Fruit fly (Drosophila melanogaster) whole organism, embryonic: ENCODE data around the gene CG3224.

ENCODE experiments used
- Asciz ChIP-seq: fragments of 200-800 bp; sonication (Bioruptor generic); optimal IDR thresholded peaks from 2 replicates; lab custom pipeline; 2017; ENCODE audit warnings: missing biosample characterization, mild to moderate bottlenecking, missing genetic modification characterization, missing genetic modification reagents
- Awh ChIP-seq: fragments of 200-800 bp; sonication (Bioruptor generic); IDR thresholded peaks from 2 replicates; pipeline ENCODE4, ENCODE4 v1.3.6; 2022; ENCODE audit warnings: missing biosample characterization, missing genetic modification characterization
- CG1024 ChIP-seq: fragments of 200-800 bp; sonication (Bioruptor generic); IDR thresholded peaks from 2 replicates; pipeline ENCODE4 v1.3.6; 2022; ENCODE audit warnings: missing biosample characterization, missing genetic modification characterization
- CG12155 ChIP-seq: fragments of 200-800 bp; sonication (Bioruptor generic); optimal IDR thresholded peaks from 3 replicates; lab custom pipeline; 2016; ENCODE audit warnings: missing biosample characterization, missing genetic modification characterization
- CG1233 ChIP-seq: fragments of 200-800 bp; sonication (Bioruptor generic); optimal IDR thresholded peaks from 4 replicates; lab custom pipeline; 2018; ENCODE audit warnings: missing biosample characterization, mild to moderate bottlenecking, missing genetic modification characterization
- CG12659 ChIP-seq: fragments of 200-800 bp; sonication (Bioruptor generic); optimal IDR thresholded peaks from 3 replicates; lab custom pipeline; 2017; ENCODE audit warnings: mild to moderate bottlenecking, missing biosample characterization, missing genetic modification reagents, missing genetic modification characterization
- CG12769 ChIP-seq: fragments of 200-800 bp; sonication (Bioruptor generic); optimal IDR thresholded peaks from 2 replicates; lab custom pipeline; 2019; ENCODE audit warnings: missing biosample characterization, mild to moderate bottlenecking, missing genetic modification characterization, moderate library complexity
- CG17612 ChIP-seq: fragments of 200-800 bp; sonication (Bioruptor generic); IDR thresholded peaks from 2 replicates; pipeline ENCODE4 v1.3.6; 2022; ENCODE audit warnings: missing biosample characterization, missing genetic modification characterization
- CG2678 ChIP-seq: fragments of 200-800 bp; sonication (Bioruptor generic); optimal IDR thresholded peaks from 3 replicates; lab custom pipeline; 2019; ENCODE audit warnings: missing biosample characterization, mild to moderate bottlenecking, missing genetic modification characterization, moderate library complexity
- CG33213 ChIP-seq: fragments of 200-800 bp; sonication (Bioruptor generic); optimal IDR thresholded peaks from 3 replicates; lab custom pipeline; 2016; ENCODE audit warnings: missing biosample characterization, missing genetic modification characterization
- CG34224 ChIP-seq: fragments of 200-800 bp; sonication (Bioruptor generic); IDR thresholded peaks from 3 replicates; pipeline ENCODE4 v1.3.6; 2022; ENCODE audit warnings: missing biosample characterization, missing genetic modification characterization; ENCODE audit not compliant: partially characterized antibody
- CG42726 ChIP-seq: fragments of 200-800 bp; sonication (Bioruptor generic); IDR thresholded peaks from 2 replicates; pipeline ENCODE4 v1.3.6; 2022; ENCODE audit warnings: missing biosample characterization, missing genetic modification characterization; ENCODE audit not compliant: partially characterized antibody
- CG4328 ChIP-seq: fragments of 200-800 bp; sonication (Bioruptor generic); optimal IDR thresholded peaks from 3 replicates; lab custom pipeline; 2017; ENCODE audit warnings: missing biosample characterization, missing genetic modification reagents, missing genetic modification characterization
- CG4707 ChIP-seq: fragments of 200-800 bp; sonication (Bioruptor generic); optimal IDR thresholded peaks from 2 replicates; lab custom pipeline; 2018; ENCODE audit warnings: missing biosample characterization, mild to moderate bottlenecking, missing genetic modification characterization, moderate library complexity
- CG6254 ChIP-seq: fragments of 200-800 bp; sonication (Bioruptor generic); optimal IDR thresholded peaks from 3 replicates; lab custom pipeline; 2017; ENCODE audit warnings: mild to moderate bottlenecking, missing biosample characterization, missing genetic modification reagents, missing genetic modification characterization
- CG7987 ChIP-seq: fragments of 200-800 bp; sonication (Bioruptor generic); optimal IDR thresholded peaks from 2 replicates; lab custom pipeline; 2018; ENCODE audit warnings: missing biosample characterization, mild to moderate bottlenecking, missing genetic modification characterization, moderate library complexity
- CG8281 ChIP-seq: fragments of 200-800 bp; sonication (Bioruptor generic); optimal IDR thresholded peaks from 2 replicates; lab custom pipeline; 2018; ENCODE audit warnings: missing biosample characterization, mild to moderate bottlenecking, missing genetic modification characterization, moderate library complexity
- CG9215 ChIP-seq: fragments of 200-800 bp; sonication (Bioruptor generic); IDR thresholded peaks from 2 replicates; pipeline ENCODE4 v1.3.6; 2022; ENCODE audit warnings: missing biosample characterization, missing genetic modification characterization
- CG9876 ChIP-seq: fragments of 200-800 bp; sonication (Bioruptor generic); optimal IDR thresholded peaks from 2 replicates; lab custom pipeline; 2016; ENCODE audit warnings: missing biosample characterization, missing genetic modification characterization
- CoRest ChIP-seq: fragments of 200-800 bp; sonication (Bioruptor generic); optimal IDR thresholded peaks from 3 replicates; lab custom pipeline; 2018; ENCODE audit warnings: missing biosample characterization, mild to moderate bottlenecking, missing genetic modification characterization, moderate library complexity
- Dll ChIP-seq: fragments of 200-800 bp; sonication (Bioruptor generic); IDR thresholded peaks from 4 replicates; pipeline ENCODE4 v1.3.6; 2022; ENCODE audit warnings: missing biosample characterization, missing genetic modification characterization; ENCODE audit not compliant: partially characterized antibody
- HLH54F ChIP-seq: fragments of 200-800 bp; sonication (Bioruptor generic); optimal IDR thresholded peaks from 3 replicates; lab custom pipeline; 2016; ENCODE audit warnings: missing biosample characterization, missing genetic modification characterization
- Hr78 ChIP-seq, 2 experiments: fragments of 200-800 bp in 1 of 2; fragments of >200 bp in 1 of 2; sonication (Bioruptor generic) in 1 of 2; optimal IDR thresholded peaks; 2 replicates each; lab custom pipeline; 2017 to 2019; ENCODE audit warnings: missing biosample characterization in 2 of 2, missing genetic modification characterization in 2 of 2, mild to moderate bottlenecking in 1 of 2, moderate library complexity in 1 of 2
- Lim3 ChIP-seq: fragments of 200-800 bp; sonication (Bioruptor generic); IDR thresholded peaks from 2 replicates; pipeline ENCODE4 v1.3.6; 2022; ENCODE audit warnings: missing biosample characterization, missing genetic modification characterization
- Nf-YA ChIP-seq: fragments of 200-800 bp; sonication (Bioruptor generic); IDR thresholded peaks from 2 replicates; pipeline ENCODE4 v1.3.6; 2022; ENCODE audit warnings: missing biosample characterization, missing genetic modification characterization
- Poxn ChIP-seq: fragments of 200-800 bp; sonication (Bioruptor generic); IDR thresholded peaks from 2 replicates; pipeline ENCODE4 v1.3.6; 2022; ENCODE audit warnings: missing biosample characterization, missing genetic modification characterization
- ab ChIP-seq: fragments of 200-800 bp; sonication (Bioruptor generic); optimal IDR thresholded peaks from 2 replicates; lab custom pipeline; 2016; ENCODE audit warnings: missing biosample characterization, missing genetic modification characterization
- chinmo ChIP-seq: fragments of 200-800 bp; sonication (Bioruptor generic); IDR thresholded peaks from 4 replicates; pipeline ENCODE4 v1.3.6; 2022; ENCODE audit warnings: missing biosample characterization, missing genetic modification characterization; ENCODE audit not compliant: partially characterized antibody
- crol ChIP-seq: fragments of 200-800 bp; sonication (Bioruptor generic); IDR thresholded peaks from 2 replicates; pipeline ENCODE4 v1.3.6; 2022; ENCODE audit warnings: missing biosample characterization, missing genetic modification characterization
- dmrt11E ChIP-seq: fragments of 200-800 bp; sonication (Bioruptor generic); optimal IDR thresholded peaks from 3 replicates; lab custom pipeline; 2018; ENCODE audit warnings: missing biosample characterization, mild to moderate bottlenecking, missing genetic modification characterization, moderate library complexity
- dmrt99B ChIP-seq: fragments of 200-800 bp; sonication (Bioruptor generic); optimal IDR thresholded peaks from 2 replicates; lab custom pipeline; 2018; ENCODE audit warnings: missing biosample characterization, mild to moderate bottlenecking, missing genetic modification characterization, moderate library complexity
- exex ChIP-seq: fragments of 200-800 bp; sonication (Bioruptor generic); optimal IDR thresholded peaks from 4 replicates; lab custom pipeline; 2018; ENCODE audit warnings: missing biosample characterization, mild to moderate bottlenecking, missing genetic modification characterization, moderate library complexity
- fru ChIP-seq: fragments of >200 bp; optimal IDR thresholded peaks from 2 replicates; lab custom pipeline; 2017
- gce ChIP-seq: fragments of 200-800 bp; sonication (Bioruptor generic); IDR thresholded peaks from 3 replicates; pipeline ENCODE4 v1.3.6; 2022; ENCODE audit warnings: missing biosample characterization, missing genetic modification characterization
- grau ChIP-seq: fragments of 200-800 bp; optimal IDR thresholded peaks from 3 replicates; lab custom pipeline; 2019; ENCODE audit warnings: missing biosample characterization, mild to moderate bottlenecking, missing genetic modification characterization, moderate library complexity
- ham ChIP-seq: fragments of 200-800 bp; sonication (Bioruptor generic); IDR thresholded peaks from 2 replicates; pipeline ENCODE4 v1.3.6; 2022; ENCODE audit warnings: missing biosample characterization, missing genetic modification characterization
- insv ChIP-seq, 2 experiments: fragments of 200-800 bp; sonication (Bioruptor generic); optimal IDR thresholded peaks; 3 replicates each; lab custom pipeline; 2016 to 2018; ENCODE audit warnings: missing biosample characterization in 2 of 2, missing genetic modification characterization in 2 of 2
- lab ChIP-seq: fragments of 200-800 bp; sonication (Bioruptor generic); optimal IDR thresholded peaks from 3 replicates; lab custom pipeline; 2017; ENCODE audit warnings: missing biosample characterization, missing genetic modification characterization, mild to moderate bottlenecking, moderate library complexity, missing genetic modification reagents
- mld ChIP-seq: fragments of 200-800 bp; sonication (Bioruptor generic); IDR thresholded peaks from 3 replicates; pipeline ENCODE4 v1.3.6; 2022; ENCODE audit warnings: missing biosample characterization, missing genetic modification characterization; ENCODE audit not compliant: partially characterized antibody
- pb ChIP-seq: fragments of 200-800 bp; sonication (Bioruptor generic); optimal IDR thresholded peaks from 3 replicates; lab custom pipeline; 2016; ENCODE audit warnings: missing biosample characterization, missing genetic modification characterization
- pho ChIP-seq: fragments of 200-800 bp; sonication (Bioruptor generic); optimal IDR thresholded peaks from 2 replicates; lab custom pipeline; 2016; ENCODE audit warnings: missing biosample characterization, missing genetic modification characterization
- pros ChIP-seq: fragments of 200-800 bp; sonication (Bioruptor generic); optimal IDR thresholded peaks from 3 replicates; lab custom pipeline; 2019; ENCODE audit warnings: missing biosample characterization, mild to moderate bottlenecking, missing genetic modification characterization, moderate library complexity
- sima ChIP-seq: fragments of 200-800 bp; sonication (Bioruptor generic); optimal IDR thresholded peaks from 2 replicates; lab custom pipeline; 2016; ENCODE audit warnings: missing biosample characterization, missing genetic modification characterization
- sr ChIP-seq: fragments of 200-800 bp; sonication (Bioruptor generic); IDR thresholded peaks from 3 replicates; pipeline ENCODE4 v1.3.6; 2022; ENCODE audit warnings: missing biosample characterization, missing genetic modification characterization
- tin ChIP-seq: fragments of 200-800 bp; sonication (Bioruptor generic); optimal IDR thresholded peaks from 3 replicates; lab custom pipeline; 2016; ENCODE audit warnings: missing biosample characterization, missing genetic modification characterization
- trem ChIP-seq: fragments of 200-800 bp; optimal IDR thresholded peaks from 3 replicates; lab custom pipeline; 2019; ENCODE audit warnings: missing biosample characterization, mild to moderate bottlenecking, missing genetic modification characterization, moderate library complexity
- tup ChIP-seq: fragments of 200-800 bp; sonication (Bioruptor generic); optimal IDR thresholded peaks from 2 replicates; lab custom pipeline; 2016; ENCODE audit warnings: missing biosample characterization, mild to moderate bottlenecking, missing genetic modification characterization, moderate library complexity
- vvl ChIP-seq: fragments of 200-800 bp; sonication (Bioruptor generic); IDR thresholded peaks from 2 replicates; pipeline ENCODE4 v1.3.6; 2022; ENCODE audit warnings: missing biosample characterization, missing genetic modification characterization

Gene CG3224

dm6 chrX:6617372-6617771, 43.9 kb downstream of the CG3224 start (continued):
- TF ChIP-seq dmrt11E (peak; percentile 4), Asciz (GFP tag; lab: Kevin White, UChicago) (no peak)
- TF ChIP-seq, all 482 proteins: peak for 8

DNA sequence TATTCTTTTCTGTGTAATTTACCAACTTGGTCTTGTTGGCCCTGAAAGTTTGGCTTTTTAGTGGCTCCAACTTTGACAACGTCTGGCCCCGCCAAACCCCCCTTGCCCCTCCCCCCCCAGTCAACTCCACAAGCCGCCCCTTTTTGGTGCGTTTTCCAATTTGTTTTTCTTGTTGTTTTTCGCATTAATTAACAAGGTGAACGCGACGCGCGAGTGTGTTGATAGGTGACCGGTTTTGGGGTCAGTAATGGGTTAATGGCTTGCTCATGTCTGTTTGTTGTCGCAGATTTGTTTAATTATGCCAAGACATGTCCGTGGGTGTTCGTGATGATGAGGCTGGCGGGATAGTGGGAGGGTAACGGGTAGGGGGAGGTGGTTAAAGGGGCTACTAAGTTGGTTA, 44.5 kb downstream of the CG3224 start:
- TF ChIP-seq crol (GFP tag; lab: Robert Waterston, UW): peak; percentile 77
- no peak for TF ChIP-seq CG6254 (GFP tag; lab: Kevin White, UChicago)
- TF ChIP-seq CG12659: no peak
- TF ChIP-seq chinmo (GFP tag; lab: Robert Waterston, UW): peak; percentile 77; the same call in 3 of the 4 replicates
- peak; percentile 63 for TF ChIP-seq Awh (GFP tag; lab: Robert Waterston, UW)
- peak; percentile 10 for TF ChIP-seq CG12769 (tag; lab: Kevin White, UChicago)
- no peak for TF ChIP-seq Nf-YA
- no peak for TF ChIP-seq CG42726 (GFP tag; lab: Robert Waterston, UW)
- TF ChIP-seq Hr78 (GFP tag; optimal IDR thresholded peaks at IDR 0.05; lab: Kevin White, UChicago): peak in 1 of 2 experiments; percentile 70
- TF ChIP-seq ham: no peak
- peak; percentile 40; the same call in 1 of the 2 replicates for TF ChIP-seq vvl (GFP tag; lab: Robert Waterston, UW)
- TF ChIP-seq sr (GFP tag; lab: Robert Waterston, UW): 0 out of 3 replicates have a peak, but pooled peaks have one; percentile 31

DNA sequence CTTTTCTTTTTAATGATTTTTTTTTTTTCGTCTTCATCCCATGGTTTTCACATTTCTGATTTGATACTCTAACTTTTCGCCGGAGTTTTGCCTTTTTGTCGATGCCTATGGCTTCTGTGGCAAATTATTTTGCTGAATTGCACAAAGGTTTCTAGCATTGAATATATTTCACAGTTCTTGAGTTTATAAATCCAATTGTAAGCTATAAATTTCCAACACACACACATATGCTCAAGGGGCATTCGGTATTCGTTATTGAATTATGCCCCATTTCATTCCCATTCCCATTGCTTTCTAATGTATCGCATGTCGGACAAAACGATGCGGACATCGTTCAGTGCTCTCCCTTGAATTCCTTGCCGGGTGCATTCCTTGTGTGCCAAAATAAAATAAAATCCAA, 45.8 kb downstream of the CG3224 start:
- TF ChIP-seq CG12155: no peak
- no peak for TF ChIP-seq exex (tag; lab: Kevin White, UChicago)
- TF ChIP-seq mld: no peak
- TF ChIP-seq CG8281 (tag; lab: Kevin White, UChicago): peak; percentile 20
- TF ChIP-seq CG9215 (GFP tag; lab: Robert Waterston, UW): peak; percentile 22; the same call in 1 of the 2 replicates
- peak; percentile 65 for TF ChIP-seq dmrt99B (tag; lab: Kevin White, UChicago)
- TF ChIP-seq CG4328 (GFP tag; lab: Kevin White, UChicago): no peak
- TF ChIP-seq CG34224 (GFP tag; lab: Robert Waterston, UW): no peak
- no peak for TF ChIP-seq fru (lab: Kevin White, UChicago)
- TF ChIP-seq tin (GFP tag; lab: Kevin White, UChicago): peak; percentile 57
- peak; percentile 61 for TF ChIP-seq CoRest (tag; lab: Kevin White, UChicago)
- no peak for TF ChIP-seq CG17612 (GFP tag; lab: Robert Waterston, UW)
- TF ChIP-seq CG9876: no peak
- peak; percentile 10 for TF ChIP-seq lab (GFP tag; lab: Kevin White, UChicago)
- TF ChIP-seq CG7987: no peak
- no peak for TF ChIP-seq ab (GFP tag; lab: Kevin White, UChicago)
- no peak for TF ChIP-seq insv (GFP tag; optimal IDR thresholded peaks at IDR 0.05; lab: Kevin White, UChicago)
- no peak for TF ChIP-seq Lim3 (GFP tag; lab: Robert Waterston, UW)
- TF ChIP-seq pho: no peak
- peak; percentile 37 for TF ChIP-seq CG33213 (GFP tag; lab: Kevin White, UChicago)
- TF ChIP-seq tup (GFP tag; lab: Kevin White, UChicago): no peak
- TF ChIP-seq Dll (GFP tag; lab: Robert Waterston, UW): no peak
- TF ChIP-seq grau (tag; lab: Kevin White, UChicago): peak; percentile 38
- TF ChIP-seq pb: no peak
- no peak for TF ChIP-seq gce (GFP tag; lab: Robert Waterston, UW)
- TF ChIP-seq HLH54F (GFP tag; lab: Kevin White, UChicago): no peak
- TF ChIP-seq CG4707 (GFP tag; lab: Kevin White, UChicago): peak; percentile 38
- peak; percentile 43; the same call in 1 of the 2 replicates for TF ChIP-seq CG1024 (GFP tag; lab: Robert Waterston, UW)
- no peak for TF ChIP-seq pros (GFP tag; lab: Kevin White, UChicago)
- peak; percentile 68 for TF ChIP-seq CG2678 (tag; lab: Kevin White, UChicago)
- TF ChIP-seq Poxn (GFP tag; lab: Robert Waterston, UW): no peak
- peak; percentile 15 for TF ChIP-seq trem (tag; lab: Kevin White, UChicago)
- TF ChIP-seq CG1233 (GFP tag; lab: Kevin White, UChicago): peak; percentile 7
- no peak for TF ChIP-seq sima (GFP tag; lab: Kevin White, UChicago)
